Fruit fly (Drosophila melanogaster) whole organism, embryonic: ENCODE results near the gene stac.

Experiments used
- B-H2 ChIP-seq: fragments of 200-800 bp; sonication (Bioruptor generic); optimal IDR thresholded peaks from 2 replicates; lab custom pipeline; 2018; ENCODE audit warnings: missing biosample characterization, mild to moderate bottlenecking, missing genetic modification characterization
- CG12071 ChIP-seq: fragments of 200-800 bp; sonication (Bioruptor generic); optimal IDR thresholded peaks from 3 replicates; lab custom pipeline; 2018; ENCODE audit warnings: missing biosample characterization, mild to moderate bottlenecking, missing genetic modification characterization
- CG12219 ChIP-seq: fragments of 200-800 bp; sonication (Bioruptor generic); optimal IDR thresholded peaks from 3 replicates; lab custom pipeline; 2018; ENCODE audit warnings: missing biosample characterization, mild to moderate bottlenecking, missing genetic modification characterization
- CG13123 ChIP-seq: fragments of 200-800 bp; sonication (Bioruptor generic); optimal IDR thresholded peaks from 2 replicates; lab custom pipeline; 2016; ENCODE audit warnings: missing biosample characterization, missing genetic modification characterization
- CG13287 ChIP-seq: fragments of 200-800 bp; sonication (Bioruptor generic); IDR thresholded peaks from 2 replicates; pipeline ENCODE4 v1.3.6; 2022; ENCODE audit warnings: missing biosample characterization, missing genetic modification characterization; ENCODE audit not compliant: partially characterized antibody
- CG14710 ChIP-seq: fragments of 200-800 bp; sonication (Bioruptor generic); optimal IDR thresholded peaks from 3 replicates; lab custom pipeline; 2019; ENCODE audit warnings: missing biosample characterization, mild to moderate bottlenecking, missing genetic modification characterization, moderate library complexity
- CG16815 ChIP-seq: fragments of 200-800 bp; sonication (Bioruptor generic); optimal IDR thresholded peaks from 3 replicates; lab custom pipeline; 2017; ENCODE audit warnings: missing biosample characterization, mild to moderate bottlenecking, missing genetic modification characterization
- CG17328 ChIP-seq: fragments of 200-800 bp; sonication (Bioruptor generic); IDR thresholded peaks from 2 replicates; pipeline ENCODE4 v1.3.6; 2022; ENCODE audit warnings: missing biosample characterization, missing genetic modification characterization
- CG17802 ChIP-seq: fragments of 200-800 bp; sonication (Bioruptor generic); optimal IDR thresholded peaks from 2 replicates; lab custom pipeline; 2018; ENCODE audit warnings: missing biosample characterization, mild to moderate bottlenecking, missing genetic modification characterization, moderate library complexity
- CG17912 ChIP-seq: fragments of 200-800 bp; sonication (Bioruptor generic); optimal IDR thresholded peaks from 2 replicates; lab custom pipeline; 2018; ENCODE audit warnings: missing biosample characterization, mild to moderate bottlenecking, missing genetic modification characterization
- CG1792 ChIP-seq: fragments of 200-800 bp; sonication (Bioruptor generic); optimal IDR thresholded peaks from 2 replicates; lab custom pipeline; 2016; ENCODE audit warnings: missing biosample characterization, missing genetic modification characterization
- CG18619 ChIP-seq: fragments of 200-800 bp; sonication (Bioruptor generic); optimal IDR thresholded peaks from 3 replicates; lab custom pipeline; 2017; ENCODE audit warnings: missing biosample characterization, mild to moderate bottlenecking, missing genetic modification characterization
- CG34224 ChIP-seq: fragments of 200-800 bp; sonication (Bioruptor generic); IDR thresholded peaks from 3 replicates; pipeline ENCODE4 v1.3.6; 2022; ENCODE audit warnings: missing biosample characterization, missing genetic modification characterization; ENCODE audit not compliant: partially characterized antibody
- CG4360 ChIP-seq: fragments of 200-800 bp; sonication (Bioruptor generic); IDR thresholded peaks from 2 replicates; pipeline ENCODE4 v1.3.6; 2022; ENCODE audit warnings: missing biosample characterization, missing genetic modification characterization
- CG4707 ChIP-seq: fragments of 200-800 bp; sonication (Bioruptor generic); optimal IDR thresholded peaks from 2 replicates; lab custom pipeline; 2018; ENCODE audit warnings: missing biosample characterization, mild to moderate bottlenecking, missing genetic modification characterization, moderate library complexity
- CG4820 ChIP-seq: fragments of 200-800 bp; sonication (Bioruptor generic); optimal IDR thresholded peaks from 3 replicates; lab custom pipeline; 2016; ENCODE audit warnings: missing biosample characterization, missing genetic modification characterization
- CG6654 ChIP-seq: fragments of 200-800 bp; sonication (Bioruptor generic); optimal IDR thresholded peaks from 2 replicates; lab custom pipeline; 2017; ENCODE audit warnings: missing biosample characterization, mild to moderate bottlenecking, missing genetic modification characterization
- CG7372 ChIP-seq: fragments of 200-800 bp; sonication (Bioruptor generic); IDR thresholded peaks from 2 replicates; pipeline ENCODE4 v1.3.6; 2022; ENCODE audit warnings: missing biosample characterization, missing genetic modification characterization
- CG8944 ChIP-seq: fragments of 200-800 bp; sonication (Bioruptor generic); optimal IDR thresholded peaks from 3 replicates; lab custom pipeline; 2016; ENCODE audit warnings: missing biosample characterization, missing genetic modification characterization
- CG9437 ChIP-seq: fragments of 200-800 bp; sonication (Bioruptor generic); optimal IDR thresholded peaks from 2 replicates; lab custom pipeline; 2018; ENCODE audit warnings: missing biosample characterization, mild to moderate bottlenecking, missing genetic modification characterization
- Dip2 ChIP-seq: fragments of 200-800 bp; sonication (Bioruptor generic); IDR thresholded peaks from 2 replicates; pipeline ENCODE4 v1.3.6; 2022; ENCODE audit warnings: missing biosample characterization, missing genetic modification characterization
- Doc3 ChIP-seq: fragments of 200-800 bp; sonication (Bioruptor generic); IDR thresholded peaks from 3 replicates; pipeline ENCODE4 v1.3.6; 2022; ENCODE audit warnings: missing biosample characterization, missing genetic modification characterization; ENCODE audit not compliant: partially characterized antibody
- HLH54F ChIP-seq: fragments of 200-800 bp; sonication (Bioruptor generic); optimal IDR thresholded peaks from 3 replicates; lab custom pipeline; 2016; ENCODE audit warnings: missing biosample characterization, missing genetic modification characterization
- NK7.1 ChIP-seq: fragments of 200-800 bp; sonication (Bioruptor generic); optimal IDR thresholded peaks from 3 replicates; lab custom pipeline; 2016; ENCODE audit warnings: missing biosample characterization, missing genetic modification characterization
- Optix ChIP-seq: fragments of 200-800 bp; sonication (Bioruptor generic); IDR thresholded peaks from 3 replicates; pipeline ENCODE4 v1.3.6; 2022; ENCODE audit warnings: missing biosample characterization, missing genetic modification characterization
- Ptx1 ChIP-seq: fragments of 200-800 bp; sonication (Bioruptor generic); IDR thresholded peaks from 2 replicates; pipeline ENCODE4 v1.3.6; 2022; ENCODE audit warnings: missing biosample characterization, missing genetic modification characterization
- Ravus ChIP-seq: fragments of 200-800 bp; sonication (Bioruptor generic); IDR thresholded peaks from 2 replicates; pipeline ENCODE4 v1.3.6; 2022; ENCODE audit warnings: missing biosample characterization, missing genetic modification characterization
- Taf1 ChIP-seq: fragments of 200-800 bp; sonication (Bioruptor generic); IDR thresholded peaks from 2 replicates; pipeline ENCODE4 v1.3.6; 2022; ENCODE audit warnings: missing biosample characterization, missing genetic modification characterization
- Xrp1 ChIP-seq: fragments of 200-800 bp; sonication (Bioruptor generic); IDR thresholded peaks from 2 replicates; pipeline ENCODE4 v1.3.6; 2022; ENCODE audit warnings: missing biosample characterization, missing genetic modification characterization
- al ChIP-seq: fragments of 200-800 bp; sonication (Bioruptor generic); IDR thresholded peaks from 2 replicates; pipeline ENCODE4 v1.3.6; 2022; ENCODE audit warnings: missing biosample characterization, missing genetic modification characterization
- ap ChIP-seq: fragments of 200-800 bp; sonication (Bioruptor generic); IDR thresholded peaks from 2 replicates; pipeline ENCODE4 v1.3.6; 2022; ENCODE audit warnings: missing biosample characterization, missing genetic modification characterization
- ara ChIP-seq: fragments of 200-800 bp; sonication (Bioruptor generic); IDR thresholded peaks from 2 replicates; pipeline ENCODE4 v1.3.6; 2022; ENCODE audit warnings: missing biosample characterization, missing genetic modification characterization
- az2 ChIP-seq: fragments of 200-800 bp; sonication (Bioruptor generic); optimal IDR thresholded peaks from 3 replicates; lab custom pipeline; 2016; ENCODE audit warnings: missing biosample characterization, missing genetic modification characterization
- dmrt11E ChIP-seq: fragments of 200-800 bp; sonication (Bioruptor generic); optimal IDR thresholded peaks from 3 replicates; lab custom pipeline; 2018; ENCODE audit warnings: missing biosample characterization, mild to moderate bottlenecking, missing genetic modification characterization, moderate library complexity
- fd64A ChIP-seq: fragments of 200-800 bp; sonication (Bioruptor generic); optimal IDR thresholded peaks from 3 replicates; lab custom pipeline; 2018; ENCODE audit warnings: missing biosample characterization, mild to moderate bottlenecking, missing genetic modification characterization
- her ChIP-seq: fragments of 200-800 bp; sonication (Bioruptor generic); optimal IDR thresholded peaks from 2 replicates; lab custom pipeline; 2016; ENCODE audit warnings: missing biosample characterization, missing genetic modification characterization
- hkb ChIP-seq, 2 experiments: fragments of 200-800 bp in 1 of 2; fragments of >200 bp in 1 of 2; sonication (Bioruptor generic) in 1 of 2; IDR thresholded peaks in 1 of 2; optimal IDR thresholded peaks in 1 of 2; 2 replicates each; pipeline versions ENCODE4 v1.3.6 to Lab custom; 2017 to 2022; ENCODE audit warnings: missing biosample characterization in 1 of 2, missing genetic modification characterization in 1 of 2
- kay ChIP-seq: fragments of 200-800 bp; sonication (Bioruptor generic); optimal IDR thresholded peaks from 2 replicates; lab custom pipeline; 2016; ENCODE audit warnings: missing biosample characterization, missing genetic modification characterization
- knrl ChIP-seq: fragments of 200-800 bp; sonication (Bioruptor generic); IDR thresholded peaks from 3 replicates; pipeline ENCODE4 v1.3.6; 2022; ENCODE audit warnings: missing biosample characterization, missing genetic modification characterization; ENCODE audit not compliant: partially characterized antibody
- phol ChIP-seq: fragments of 200-800 bp; sonication (Bioruptor generic); optimal IDR thresholded peaks from 3 replicates; lab custom pipeline; 2018; ENCODE audit warnings: missing biosample characterization, mild to moderate bottlenecking, missing genetic modification characterization, moderate library complexity
- ranshi ChIP-seq: fragments of 200-800 bp; sonication (Bioruptor generic); IDR thresholded peaks from 2 replicates; pipeline ENCODE4 v1.3.6; 2022; ENCODE audit warnings: missing biosample characterization, missing genetic modification characterization
- sens ChIP-seq: fragments of 200-800 bp; sonication (Bioruptor generic); peaks from one replicate; lab custom pipeline; 2016; ENCODE audit warnings: missing biosample characterization, missing genetic modification characterization
- slbo ChIP-seq: fragments of 200-800 bp; sonication (Bioruptor generic); IDR thresholded peaks from 2 replicates; pipeline ENCODE4 v1.3.6; 2022; ENCODE audit warnings: missing biosample characterization, missing genetic modification characterization
- tna ChIP-seq: fragments of 200-800 bp; sonication (Bioruptor generic); IDR thresholded peaks from 2 replicates; pipeline ENCODE4 v1.3.6; 2022; ENCODE audit warnings: missing biosample characterization, missing genetic modification characterization; ENCODE audit not compliant: partially characterized antibody
- tup ChIP-seq: fragments of 200-800 bp; sonication (Bioruptor generic); optimal IDR thresholded peaks from 2 replicates; lab custom pipeline; 2016; ENCODE audit warnings: missing biosample characterization, mild to moderate bottlenecking, missing genetic modification characterization, moderate library complexity
- usp ChIP-seq: fragments of >200 bp; optimal IDR thresholded peaks from 2 replicates; lab custom pipeline; 2017; ENCODE audit warnings: missing biosample characterization, missing genetic modification characterization
- vfl ChIP-seq: fragments of 200-800 bp; sonication (Bioruptor generic); optimal IDR thresholded peaks from 2 replicates; lab custom pipeline; 2016; ENCODE audit warnings: missing biosample characterization, missing genetic modification characterization
- yki ChIP-seq: fragments of >200 bp; optimal IDR thresholded peaks from 3 replicates; lab custom pipeline; 2018
- zfh1 ChIP-seq: fragments of 200-800 bp; sonication (Bioruptor generic); IDR thresholded peaks from 3 replicates; pipeline ENCODE4 v1.3.6; 2022; ENCODE audit warnings: missing biosample characterization, missing genetic modification characterization
- zfh2 ChIP-seq: fragments of 200-800 bp; sonication (Bioruptor generic); optimal IDR thresholded peaks from 2 replicates; lab custom pipeline; 2016; ENCODE audit warnings: missing biosample characterization, missing genetic modification characterization

Gene stac

DNA sequence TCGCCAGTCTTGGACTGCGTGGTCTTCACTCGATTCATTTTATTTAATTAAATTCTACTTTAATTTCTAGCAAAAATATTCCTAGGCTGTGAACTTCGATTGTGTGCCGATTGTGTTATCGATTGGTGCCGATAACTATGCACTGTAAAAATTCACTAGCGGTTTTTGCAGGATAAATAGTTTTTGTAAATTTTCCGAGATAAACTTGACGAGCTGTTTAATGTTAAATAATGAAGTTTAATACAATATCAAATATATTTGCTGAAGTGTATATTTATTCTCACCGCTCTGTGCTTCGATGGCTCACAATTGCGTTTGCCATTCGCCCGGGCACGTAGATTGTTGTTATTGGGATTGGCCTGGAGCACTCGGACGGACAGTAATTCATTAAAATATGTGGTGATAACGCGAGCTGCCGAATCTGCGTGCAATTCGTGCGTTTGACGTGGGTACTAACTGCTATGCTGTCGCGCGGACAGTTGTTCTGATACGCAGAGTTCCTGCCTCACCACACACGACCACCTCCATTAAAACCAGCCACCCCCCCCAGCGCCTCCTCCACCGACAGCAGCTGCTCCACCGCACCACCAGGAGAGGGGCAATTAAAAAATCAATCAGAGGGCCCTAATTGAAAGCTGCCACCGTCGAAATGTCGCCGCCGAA is 31.1 kb upstream of the stac start, which contains the start of the genes EMC6 and Hr96 (continued):
- TF ChIP-seq ap (GFP tag; lab: Robert Waterston, UW), result peak; percentile 74
- TF ChIP-seq ranshi, result peak; percentile 91
- TF ChIP-seq CG34224 (GFP tag; lab: Robert Waterston, UW), result peak; percentile 64; the same call in 2 of the 3 replicates
- peak; percentile 86 for TF ChIP-seq CG12219 (GFP tag; lab: Kevin White, UChicago)
- peak; percentile 96 for TF ChIP-seq zfh1 (GFP tag; lab: Robert Waterston, UW)
- TF ChIP-seq B-H2, result peak; percentile 96
- TF ChIP-seq CG18619 (GFP tag; lab: Kevin White, UChicago), result peak; percentile 91
- TF ChIP-seq ara, result peak; percentile 93
- TF ChIP-seq phol (tag; lab: Kevin White, UChicago), result peak; percentile 94
- TF ChIP-seq CG13287 (GFP tag; lab: Robert Waterston, UW), result peak; percentile 77
- peak; percentile 72 for TF ChIP-seq CG6654
- peak; percentile 82 for TF ChIP-seq tna
- peak; percentile 89 for TF ChIP-seq al (GFP tag; lab: Robert Waterston, UW)
- peak; percentile 96 for TF ChIP-seq Xrp1 (GFP tag; lab: Robert Waterston, UW)
- TF ChIP-seq slbo (GFP tag; lab: Robert Waterston, UW), result peak; percentile 97
- peak; percentile 75 for TF ChIP-seq CG4360 (GFP tag; lab: Robert Waterston, UW)
- peak; percentile 82 for TF ChIP-seq CG17802 (tag; lab: Kevin White, UChicago)
- peak; percentile 86 for TF ChIP-seq Optix (GFP tag; lab: Robert Waterston, UW)
- TF ChIP-seq CG7372, result peak; percentile 91
- peak; percentile 91 for TF ChIP-seq CG4820
- TF ChIP-seq CG8944 (GFP tag; lab: Kevin White, UChicago), result peak; percentile 91
- peak; percentile 72 for TF ChIP-seq CG4707 (GFP tag; lab: Kevin White, UChicago)
- TF ChIP-seq fd64A (GFP tag; lab: Kevin White, UChicago), result peak; percentile 76
- TF ChIP-seq CG17912 (GFP tag; lab: Kevin White, UChicago), result peak; percentile 88
- peak; percentile 93 for TF ChIP-seq kay (GFP tag; lab: Kevin White, UChicago)
- TF ChIP-seq usp (GFP tag; lab: Kevin White, UChicago), result no peak
- TF ChIP-seq zfh2 (GFP tag; lab: Kevin White, UChicago), result peak; percentile 95
- peak; percentile 76 for TF ChIP-seq Ravus (GFP tag; lab: Robert Waterston, UW)
- TF ChIP-seq CG1792, result peak; percentile 87
- peak; percentile 89 for TF ChIP-seq Taf1 (GFP tag; lab: Robert Waterston, UW)
- peak; percentile 71 for TF ChIP-seq CG9437 (GFP tag; lab: Kevin White, UChicago)
- TF ChIP-seq dmrt11E, result peak; percentile 90
- TF ChIP-seq CG12071, result peak; percentile 88
- no peak for TF ChIP-seq yki
- peak; percentile 84 for TF ChIP-seq NK7.1 (GFP tag; lab: Kevin White, UChicago)
- TF ChIP-seq her (GFP tag; lab: Kevin White, UChicago), result peak; percentile 99
- TF ChIP-seq knrl (GFP tag; lab: Robert Waterston, UW), result peak; percentile 69
- TF ChIP-seq CG13123 (GFP tag; lab: Kevin White, UChicago), result no peak
- TF ChIP-seq sens (GFP tag; lab: Kevin White, UChicago), result peak; percentile 99
- peak; percentile 88 for TF ChIP-seq CG16815
- peak; percentile 94 for TF ChIP-seq az2
- peak; percentile 94 for TF ChIP-seq CG14710 (tag; lab: Kevin White, UChicago)
- no peak for TF ChIP-seq Dip2
- no peak for TF ChIP-seq hkb (optimal IDR thresholded peaks at IDR 0.05; lab: Kevin White, UChicago)
- TF ChIP-seq hkb (GFP tag; IDR thresholded peaks at IDR 0.05; lab: Robert Waterston, UW), result peak; percentile 91
- TF ChIP-seq tup (GFP tag; lab: Kevin White, UChicago), result peak; percentile 91
- TF ChIP-seq HLH54F, result peak; percentile 96
- peak; percentile 55; the same call in 1 of the 3 replicates for TF ChIP-seq Doc3 (GFP tag; lab: Robert Waterston, UW)
- TF ChIP-seq CG17328 (GFP tag; lab: Robert Waterston, UW), result peak; percentile 93
- peak; percentile 95 for TF ChIP-seq Ptx1
- peak; percentile 94 for TF ChIP-seq vfl (GFP tag; lab: Kevin White, UChicago)
